Fruit fly (Drosophila melanogaster): Measurements from ENCODE around the gene Or22a.

Gene Or22a

DNA sequence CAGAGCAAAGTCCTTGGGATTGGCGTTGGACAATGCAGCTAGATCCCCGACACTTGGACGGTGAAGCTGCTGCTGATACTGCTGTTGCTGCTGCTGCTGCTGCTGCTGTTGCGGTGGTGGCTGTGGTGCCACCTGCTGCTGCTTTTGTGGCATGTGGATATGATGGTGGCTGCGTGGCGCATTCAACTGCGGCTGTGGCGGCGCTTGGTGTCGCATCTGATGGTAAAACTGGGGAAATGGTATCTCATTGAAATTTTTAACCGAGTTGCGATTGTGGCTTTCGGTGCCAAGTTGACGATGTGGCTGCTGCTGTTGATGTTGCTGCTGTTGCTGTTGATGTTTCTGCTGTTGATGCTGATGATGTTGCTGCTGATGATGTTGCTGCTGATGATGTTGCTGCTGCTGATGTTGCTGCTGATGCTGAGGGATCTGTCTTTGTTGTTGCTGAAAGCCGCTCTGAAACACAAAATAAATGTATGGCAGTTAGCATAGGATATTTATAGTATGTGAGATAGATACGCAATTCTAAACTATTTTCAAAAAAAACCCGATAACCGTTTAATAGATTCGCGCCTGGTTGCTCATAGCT lies 21.2 kb upstream of the Or22a start:
- TF ChIP-seq Sox102F (GFP tag; optimal IDR thresholded peaks at IDR 0.05) (no peak), CG3032 (tag; optimal IDR thresholded peaks at IDR 0.05) (no peak), CG10669 (GFP tag; optimal IDR thresholded peaks at IDR 0.05) (no peak), CG3919 (GFP tag; optimal IDR thresholded peaks at IDR 0.05) (peak; percentile 13)

DNA sequence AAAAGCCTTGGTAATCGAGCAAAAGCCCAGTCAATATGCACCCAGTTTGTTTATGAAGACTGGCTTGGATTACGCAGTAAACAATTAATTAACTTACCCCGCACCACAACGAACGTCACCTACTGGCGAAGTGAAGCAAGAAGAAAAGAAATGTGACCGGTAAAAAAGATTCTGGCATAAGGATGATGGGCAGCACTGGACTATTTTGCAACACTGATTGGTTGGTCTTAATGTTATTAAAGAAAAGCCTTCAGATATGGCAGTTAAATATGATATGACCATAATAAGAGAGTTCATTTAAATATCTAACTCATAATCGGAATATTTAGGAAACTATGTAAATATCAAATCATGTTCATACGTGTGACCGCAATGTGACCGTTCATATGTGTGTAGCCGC lies 20.0 kb upstream of the Or22a start, which contains the start of gene CG18131:
Gene CG18131 (minus strand): TSS at position 297 of the 400 bp plus-strand sequence.
- TF ChIP-seq CG6808 (GFP tag; optimal IDR thresholded peaks at IDR 0.05) (peak; percentile 71), CG34406 (GFP tag; optimal IDR thresholded peaks at IDR 0.05) (no peak)

DNA sequence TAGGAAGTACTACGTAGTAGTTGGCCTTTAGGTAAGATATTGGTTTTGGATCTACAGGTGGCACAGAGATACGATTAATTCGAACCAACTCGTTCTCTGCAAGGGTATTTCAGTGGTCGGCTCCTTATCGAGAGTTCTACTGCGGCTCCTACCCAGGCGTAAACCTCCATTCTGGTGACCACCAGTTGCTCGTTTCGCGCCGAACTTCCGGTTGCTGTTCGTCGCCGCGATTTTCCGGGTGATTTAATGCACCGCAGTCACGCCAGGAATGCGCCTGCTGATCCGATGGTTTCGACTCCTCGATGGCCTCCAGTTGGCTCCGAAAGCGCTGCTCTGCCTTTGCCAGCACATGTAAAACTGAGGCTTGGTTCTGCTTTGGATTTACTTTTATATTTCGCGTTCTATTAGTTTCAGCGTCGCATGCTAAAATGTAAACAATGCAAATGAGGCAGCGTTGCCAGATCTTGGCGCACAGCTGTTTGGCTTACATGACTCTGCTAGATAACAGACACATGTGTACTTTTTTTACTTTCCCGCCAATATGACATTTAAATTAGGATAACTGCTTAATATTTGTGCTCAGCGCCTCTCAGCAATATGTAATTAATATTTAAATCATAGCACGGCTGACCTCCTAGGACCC lies 17.7 kb upstream of the Or22a start, which contains the start of gene CG7420:
Gene CG7420 (minus strand): TSS at position 446 of the 643 bp plus-strand sequence.
- TF ChIP-seq dsx (GFP tag; optimal IDR thresholded peaks at IDR 0.05; ENCODE audit: poor library complexity, severe bottlenecking) (no peak), Eip75B (GFP tag; optimal IDR thresholded peaks at IDR 0.05) (no peak), fd59A (GFP tag; optimal IDR thresholded peaks at IDR 0.05) (no peak), CG6276 (GFP tag; optimal IDR thresholded peaks at IDR 0.05) (no peak), fkh (GFP tag; optimal IDR thresholded peaks at IDR 0.05) (peak; percentile 90), CG8319 (GFP tag; optimal IDR thresholded peaks at IDR 0.05) (no peak)

DNA sequence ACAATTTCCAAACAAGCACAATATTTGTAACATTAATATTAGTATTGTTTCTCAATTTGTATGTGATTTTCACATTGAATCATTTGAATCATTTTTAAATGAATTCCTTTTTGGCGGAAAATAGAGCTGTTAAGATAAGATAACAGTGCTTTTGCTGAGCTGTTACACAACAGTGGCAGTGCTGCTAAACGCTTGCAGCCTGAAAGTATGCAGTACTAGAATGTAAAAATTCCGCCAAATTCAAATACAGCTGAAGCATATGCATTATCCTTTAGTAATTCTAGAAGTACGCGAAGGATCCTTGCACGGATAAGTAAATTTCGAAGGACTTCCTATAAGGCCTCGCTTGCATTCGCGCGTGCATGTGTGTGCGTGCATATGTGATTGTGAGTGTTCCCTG lies 16.0 kb upstream of the Or22a start:
- TF ChIP-seq dac (GFP tag; optimal IDR thresholded peaks at IDR 0.05) (no peak), CG6276 (GFP tag; optimal IDR thresholded peaks at IDR 0.05) (no peak), Eip78C (GFP tag) (peak; percentile 28), Smox (GFP tag; optimal IDR thresholded peaks at IDR 0.05) (no peak)

DNA sequence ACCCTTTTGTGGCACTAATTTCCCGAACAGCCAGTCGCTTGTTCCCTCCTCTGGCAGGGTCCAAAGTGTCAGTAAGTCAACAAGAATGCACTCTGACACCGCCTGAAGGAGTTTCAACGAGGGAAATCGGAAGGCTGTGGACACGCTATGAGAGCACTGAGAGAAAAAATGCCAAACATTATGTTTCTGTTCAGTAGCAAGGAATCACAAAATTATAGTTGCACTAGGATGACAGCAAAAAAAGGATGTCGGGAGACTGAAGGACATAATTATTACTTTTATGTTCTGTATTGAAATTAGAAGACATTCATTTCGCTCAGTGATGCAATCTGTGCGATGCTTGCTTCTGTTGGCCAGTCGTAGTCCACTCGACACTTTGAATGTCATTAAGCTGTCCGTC lies 10.5 kb upstream of the Or22a start:
- peak; percentile 4 for TF ChIP-seq pdm3 (GFP tag; optimal IDR thresholded peaks at IDR 0.05)
- peak; percentile 21 for TF ChIP-seq CG10669 (GFP tag; optimal IDR thresholded peaks at IDR 0.05)
- TF ChIP-seq svp (GFP tag) = peak; percentile 28
- peak; percentile 7 for TF ChIP-seq Hr4 (GFP tag; optimal IDR thresholded peaks at IDR 0.05)
- no peak for TF ChIP-seq eg (GFP tag; IDR thresholded peaks at IDR 0.05)
- 0 out of 3 replicates have a peak, but pooled peaks have one; percentile 39 for TF ChIP-seq CG6163 (GFP tag; IDR thresholded peaks at IDR 0.05)
- TF ChIP-seq Gug (GFP tag; IDR thresholded peaks at IDR 0.05) = no peak

DNA sequence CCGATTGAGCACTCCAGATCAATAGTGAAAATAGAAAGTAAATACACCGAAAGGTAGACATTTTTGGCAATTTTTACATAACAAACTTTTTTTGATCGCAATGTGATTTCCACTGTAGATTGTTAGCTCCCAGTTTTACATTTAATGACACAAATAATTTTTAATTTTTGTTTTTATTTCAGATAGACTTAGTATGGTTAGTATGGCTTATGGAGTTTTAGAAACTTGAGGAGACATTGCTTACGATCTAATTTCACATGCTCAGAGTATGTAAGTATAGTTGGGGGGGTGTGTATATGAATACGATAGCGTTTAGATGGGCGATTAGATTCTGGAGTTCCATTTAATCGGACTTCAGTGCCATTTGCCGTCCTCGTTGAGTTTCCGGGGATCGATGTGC lies 2.9 kb upstream of the Or22a start, which contains the start of gene CG18132:
Gene CG18132 (minus strand): TSS at position 101 of the 400 bp plus-strand sequence.
- TF ChIP-seq CG32006 (GFP tag; optimal IDR thresholded peaks at IDR 0.05) (no peak), CG34406 (GFP tag; optimal IDR thresholded peaks at IDR 0.05) (no peak), dac (GFP tag; optimal IDR thresholded peaks at IDR 0.05) (no peak)

DNA sequence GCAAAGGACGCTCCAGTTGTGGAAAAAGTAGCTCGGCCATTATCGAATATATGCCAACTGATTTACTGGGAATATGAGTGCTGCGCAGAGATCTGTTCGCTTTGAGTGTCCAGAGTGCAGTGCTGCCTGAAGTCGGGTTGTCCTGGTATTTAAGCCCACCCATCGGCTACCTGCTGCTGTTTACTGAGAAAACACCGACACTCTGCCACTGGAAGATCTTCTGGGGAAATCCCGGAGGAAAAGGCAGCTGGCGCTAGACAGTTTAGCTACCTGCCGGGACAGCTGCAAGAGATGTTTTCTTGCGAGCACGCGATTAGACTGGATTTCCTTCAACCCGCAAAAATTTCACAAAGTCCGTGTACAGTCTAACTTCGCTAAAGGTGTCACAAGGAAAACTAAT lies 2.3 kb upstream of the Or22a start, which contains the start of gene halo:
Gene halo (minus strand): TSS at position 127 of the 400 bp plus-strand sequence.
- no peak for TF ChIP-seq esn (GFP tag; optimal IDR thresholded peaks at IDR 0.05)
- TF ChIP-seq Eip75B (GFP tag; optimal IDR thresholded peaks at IDR 0.05) = no peak
- TF ChIP-seq acj6 (GFP tag; optimal IDR thresholded peaks at IDR 0.05) = no peak
- no peak for TF ChIP-seq CG32006 (GFP tag; optimal IDR thresholded peaks at IDR 0.05)
- no peak for TF ChIP-seq Sox15 (GFP tag; optimal IDR thresholded peaks at IDR 0.05)
- TF ChIP-seq Blimp-1 (GFP tag; optimal IDR thresholded peaks at IDR 0.05) = no peak
- no peak for TF ChIP-seq CG10631 (GFP tag; optimal IDR thresholded peaks at IDR 0.05)
- no peak for TF ChIP-seq fd59A (GFP tag; optimal IDR thresholded peaks at IDR 0.05)
- TF ChIP-seq Lpt (GFP tag; optimal IDR thresholded peaks at IDR 0.05) = no peak
- no peak for TF ChIP-seq Ets21C (GFP tag; optimal IDR thresholded peaks at IDR 0.05)
- no peak for TF ChIP-seq fd85E (GFP tag; optimal IDR thresholded peaks at IDR 0.05)
- no peak for TF ChIP-seq CG6792 (GFP tag; optimal IDR thresholded peaks at IDR 0.05)
- TF ChIP-seq Met (GFP tag; optimal IDR thresholded peaks at IDR 0.05) = no peak
- TF ChIP-seq CG6854 (GFP tag; optimal IDR thresholded peaks at IDR 0.05) = no peak
